Fruit fly (Drosophila melanogaster) whole organism, embryonic: ENCODE data around the gene TfAP-2.

Experiments
- BtbVII ChIP-seq: fragments of 200-800 bp; sonication (Bioruptor generic); optimal IDR thresholded peaks from 3 replicates; lab custom pipeline; 2017; ENCODE audit warnings: missing biosample characterization, mild to moderate bottlenecking, missing genetic modification characterization
- CG9817 ChIP-seq: fragments of 200-800 bp; sonication (Bioruptor generic); optimal IDR thresholded peaks from 2 replicates; lab custom pipeline; 2018; ENCODE audit warnings: missing biosample characterization, mild to moderate bottlenecking, missing genetic modification characterization, moderate library complexity
- Side ChIP-seq: fragments of 200-800 bp; sonication (Bioruptor generic); optimal IDR thresholded peaks from 2 replicates; lab custom pipeline; 2016; ENCODE audit warnings: missing biosample characterization, missing genetic modification characterization
- Usf ChIP-seq: fragments of 200-800 bp; sonication (Bioruptor generic); optimal IDR thresholded peaks from 2 replicates; lab custom pipeline; 2017; ENCODE audit warnings: missing genotype, missing biosample characterization, missing genetic modification characterization
- chif ChIP-seq, 2 experiments: fragments of 200-800 bp; sonication (Bioruptor generic); optimal IDR thresholded peaks; 3 replicates each; lab custom pipeline; 2016; ENCODE audit warnings: missing biosample characterization in 2 of 2, missing genetic modification characterization in 2 of 2
- p53 ChIP-seq: fragments of 200-800 bp; sonication (Bioruptor generic); optimal IDR thresholded peaks from 2 replicates; lab custom pipeline; 2016; ENCODE audit warnings: missing biosample characterization, missing genetic modification characterization

DNA sequence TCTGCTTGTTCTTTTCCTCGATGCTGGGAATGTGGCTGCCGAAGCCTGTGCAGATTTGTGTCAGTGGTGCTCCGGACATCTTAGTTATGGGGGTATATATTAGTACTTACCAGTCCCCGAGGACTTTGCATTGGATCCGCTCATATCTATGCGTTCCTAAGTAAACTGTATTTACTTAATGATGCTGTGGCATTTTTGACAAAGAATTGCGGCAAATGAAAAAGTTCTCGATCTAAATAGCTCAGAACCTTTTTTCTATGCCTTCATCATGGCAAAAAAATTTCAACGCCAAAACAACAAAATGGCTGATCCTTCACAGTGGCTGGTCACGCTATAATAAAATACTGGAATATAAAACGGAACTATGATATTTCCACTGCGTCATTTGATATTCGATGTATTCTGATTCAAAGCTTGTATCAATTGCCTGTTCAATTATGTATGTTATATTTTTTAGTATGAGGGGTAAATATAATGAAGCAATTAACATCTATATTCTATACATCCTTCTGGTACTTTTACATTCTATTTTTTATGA, 47.6 kb downstream of the TfAP-2 start, which contains the start of gene MED1:
- TF ChIP-seq chif (GFP tag; optimal IDR thresholded peaks at IDR 0.05; lab: Kevin White, UChicago), result no peak
- no peak for TF ChIP-seq BtbVII (GFP tag; lab: Kevin White, UChicago)
- no peak for TF ChIP-seq p53
- TF ChIP-seq Side, result no peak
- TF ChIP-seq CG9817 (tag; lab: Kevin White, UChicago), result peak; percentile 24
- TF ChIP-seq Usf (GFP tag; lab: Kevin White, UChicago), result no peak
